Worm (Caenorhabditis elegans) whole organism, L1 larva: ENCODE results near the gene scl-14.

Source experiments
- C04F5.9 ChIP-seq: sonication (generic microtip); optimal IDR thresholded peaks from 2 replicates; lab custom pipeline; 2016; ENCODE audit warnings: missing genetic modification characterization, missing compliant biosample characterization
- C16A3.4 ChIP-seq: fragments of 150-350 bp; optimal IDR thresholded peaks from 2 replicates; lab custom pipeline; 2014; ENCODE audit warnings: missing biosample characterization, missing genetic modification characterization
- C34B4.2 ChIP-seq: sonication (generic microtip); optimal IDR thresholded peaks from 2 replicates; lab custom pipeline; 2017; ENCODE audit warnings: mild to moderate bottlenecking, missing genetic modification characterization, missing compliant biosample characterization
- F16B12.6 ChIP-seq: fragments of 150-350 bp; optimal IDR thresholded peaks from 2 replicates; lab custom pipeline; 2014; ENCODE audit warnings: missing biosample characterization, missing genetic modification characterization
- aly-2 ChIP-seq: fragments of 150-350 bp; optimal IDR thresholded peaks from 2 replicates; lab custom pipeline; 2014; ENCODE audit warnings: missing biosample characterization, missing genetic modification characterization
- blmp-1 ChIP-seq: fragments of 150-350 bp; optimal IDR thresholded peaks from 2 replicates; lab custom pipeline; 2014; ENCODE audit warnings: missing biosample characterization, missing genetic modification characterization
- ceh-63 ChIP-seq: fragments of 200-800 bp; sonication (Bioruptor generic); optimal IDR thresholded peaks from 2 replicates; lab custom pipeline; 2018; ENCODE audit warnings: mild to moderate bottlenecking, missing genetic modification characterization, missing compliant biosample characterization
- ceh-82 ChIP-seq, 3 experiments: fragments of 150-350 bp in 1 of 3; sonication (generic microtip) in 2 of 3; optimal IDR thresholded peaks; 2 replicates each; lab custom pipeline; 2014 to 2017; ENCODE audit warnings: missing biosample characterization in 3 of 3, missing genetic modification characterization in 3 of 3
- ceh-90 ChIP-seq: sonication (generic microtip); optimal IDR thresholded peaks from 2 replicates; lab custom pipeline; 2016; ENCODE audit warnings: missing genetic modification characterization, missing compliant biosample characterization
- ces-1 ChIP-seq: fragments of 150-350 bp; optimal IDR thresholded peaks from 2 replicates; lab custom pipeline; 2014; ENCODE audit warnings: missing biosample characterization, missing genetic modification reagents, missing genetic modification characterization
- dpl-1 ChIP-seq, 3 experiments: fragments of 150-350 bp in 2 of 3; sonication (generic microtip) in 1 of 3; optimal IDR thresholded peaks; 2 replicates each; lab custom pipeline; 2014 to 2017; ENCODE audit warnings: missing biosample characterization in 3 of 3, missing genetic modification characterization in 3 of 3, missing genetic modification reagents in 3 of 3
- efl-1 ChIP-seq, 4 experiments: fragments of 150-350 bp; optimal IDR thresholded peaks in 3 of 4; peaks in 1 of 4; 1 replicate in 1 of 4; 2 replicates in 3 of 4; lab custom pipeline; 2014; ENCODE audit warnings: missing biosample characterization in 2 of 4, missing genetic modification characterization in 2 of 4, missing genetic modification reagents in 2 of 4
- egl-27 ChIP-seq, 2 experiments: fragments of 150-350 bp in 1 of 2; sonication (generic microtip); optimal IDR thresholded peaks; 3 replicates each; lab custom pipeline; 2017 to 2018; ENCODE audit warnings: missing biosample characterization in 2 of 2, missing genetic modification characterization in 2 of 2, missing genetic modification reagents in 2 of 2
- elt-2 ChIP-seq: sonication (generic microtip); optimal IDR thresholded peaks from 2 replicates; lab custom pipeline; 2016; ENCODE audit warnings: missing genetic modification characterization, mild to moderate bottlenecking, inconsistent platforms, missing compliant biosample characterization, missing genetic modification reagents
- fkh-10 ChIP-seq: sonication (generic microtip); optimal IDR thresholded peaks from 2 replicates; lab custom pipeline; 2017; ENCODE audit warnings: missing biosample characterization, missing genetic modification reagents, missing genetic modification characterization
- grh-1 ChIP-seq: fragments of 200-800 bp; sonication (Bioruptor generic); IDR thresholded peaks from 2 replicates; pipeline ENCODE4 v1.3.6; 2022; ENCODE audit warnings: missing genetic modification reagents, missing genetic modification characterization, missing compliant biosample characterization
- hlh-4 ChIP-seq: sonication (generic microtip); optimal IDR thresholded peaks from 2 replicates; lab custom pipeline; 2016; ENCODE audit warnings: mild to moderate bottlenecking, missing genetic modification characterization, missing compliant biosample characterization
- hpl-2 ChIP-seq: fragments of 150-350 bp; optimal IDR thresholded peaks from 2 replicates; lab custom pipeline; 2014; ENCODE audit warnings: missing biosample characterization, missing genetic modification reagents, missing genetic modification characterization
- isw-1 ChIP-seq: fragments of 200-800 bp; sonication (Bioruptor generic); IDR thresholded peaks from 2 replicates; pipeline ENCODE4 v1.3.6; 2022; ENCODE audit warnings: missing genetic modification characterization, missing compliant biosample characterization
- lin-13 ChIP-seq: fragments of 150-350 bp; optimal IDR thresholded peaks from 2 replicates; lab custom pipeline; 2014; ENCODE audit warnings: missing biosample characterization, missing genetic modification reagents, missing genetic modification characterization
- lin-35 ChIP-seq, 2 experiments: fragments of 150-350 bp; optimal IDR thresholded peaks; 2 replicates each; lab custom pipeline; 2014; ENCODE audit warnings: missing biosample characterization in 2 of 2, missing genetic modification characterization in 2 of 2, missing genetic modification reagents in 2 of 2
- lsy-2 ChIP-seq, 2 experiments: fragments of 150-350 bp; optimal IDR thresholded peaks; 2 replicates each; lab custom pipeline; 2014; ENCODE audit warnings: missing biosample characterization in 2 of 2, missing genetic modification characterization in 2 of 2
- mab-9 ChIP-seq: fragments of 200-800 bp; sonication (Bioruptor generic); IDR thresholded peaks from 2 replicates; pipeline ENCODE4 v1.3.6; 2022; ENCODE audit warnings: missing genetic modification reagents, missing genetic modification characterization, missing compliant biosample characterization
- mdl-1 ChIP-seq, 2 experiments: fragments of 150-350 bp; optimal IDR thresholded peaks; 2 replicates each; lab custom pipeline; 2014 to 2017; ENCODE audit warnings: missing biosample characterization in 2 of 2, missing genetic modification characterization in 2 of 2, inconsistent platforms in 1 of 2
- mef-2 ChIP-seq: fragments of 150-350 bp; optimal IDR thresholded peaks from 2 replicates; lab custom pipeline; 2014; ENCODE audit warnings: missing biosample characterization, missing genetic modification characterization
- nhr-11 ChIP-seq: fragments of 150-350 bp; optimal IDR thresholded peaks from 2 replicates; lab custom pipeline; 2014; ENCODE audit warnings: missing biosample characterization, missing genetic modification characterization
- nhr-71 ChIP-seq: sonication (generic microtip); optimal IDR thresholded peaks from 2 replicates; lab custom pipeline; 2016; ENCODE audit warnings: mild to moderate bottlenecking, missing genetic modification characterization, moderate library complexity, missing compliant biosample characterization
- nhr-76 ChIP-seq: sonication (generic microtip); optimal IDR thresholded peaks from 2 replicates; lab custom pipeline; 2017; ENCODE audit warnings: missing biosample characterization, missing genetic modification characterization
- nhr-77 ChIP-seq: fragments of 150-350 bp; optimal IDR thresholded peaks from 2 replicates; lab custom pipeline; 2014; ENCODE audit warnings: missing biosample characterization, missing genetic modification characterization
- nhr-85 ChIP-seq: sonication (generic microtip); peaks from one replicate; lab custom pipeline; 2016; ENCODE audit warnings: missing genetic modification characterization, inconsistent platforms, missing compliant biosample characterization
- pag-3 ChIP-seq: sonication (generic microtip); optimal IDR thresholded peaks from 2 replicates; lab custom pipeline; 2017; ENCODE audit warnings: missing genetic modification characterization, mild to moderate bottlenecking, missing compliant biosample characterization, antibody characterized with exemption, borderline replicate concordance; ENCODE audit not compliant: insufficient read depth
- pqm-1 ChIP-seq: sonication (generic microtip); optimal IDR thresholded peaks from 3 replicates; lab custom pipeline; 2017; ENCODE audit warnings: missing biosample characterization, missing genetic modification characterization
- skn-1 ChIP-seq: fragments of 150-350 bp; optimal IDR thresholded peaks from 2 replicates; lab custom pipeline; 2014; ENCODE audit warnings: missing biosample characterization, missing genetic modification characterization
- snu-23 ChIP-seq: sonication (generic microtip); optimal IDR thresholded peaks from 2 replicates; lab custom pipeline; 2016; ENCODE audit warnings: missing genetic modification characterization, missing compliant biosample characterization
- sox-4 ChIP-seq: sonication (generic microtip); optimal IDR thresholded peaks from 2 replicates; lab custom pipeline; 2016; ENCODE audit warnings: missing genetic modification characterization, missing compliant biosample characterization
- unc-30 ChIP-seq: sonication (generic microtip); optimal IDR thresholded peaks from 2 replicates; lab custom pipeline; 2017; ENCODE audit warnings: missing biosample characterization, missing genetic modification characterization
- unc-62 ChIP-seq: fragments of 150-350 bp; optimal IDR thresholded peaks from 2 replicates; lab custom pipeline; 2014; ENCODE audit warnings: missing biosample characterization, missing genetic modification reagents, missing genetic modification characterization
- vab-15 ChIP-seq: sonication (generic microtip); optimal IDR thresholded peaks from 2 replicates; lab custom pipeline; 2017; ENCODE audit warnings: missing genotype, mild to moderate bottlenecking, missing genetic modification characterization, missing compliant biosample characterization

scl-14 gene

DNA sequence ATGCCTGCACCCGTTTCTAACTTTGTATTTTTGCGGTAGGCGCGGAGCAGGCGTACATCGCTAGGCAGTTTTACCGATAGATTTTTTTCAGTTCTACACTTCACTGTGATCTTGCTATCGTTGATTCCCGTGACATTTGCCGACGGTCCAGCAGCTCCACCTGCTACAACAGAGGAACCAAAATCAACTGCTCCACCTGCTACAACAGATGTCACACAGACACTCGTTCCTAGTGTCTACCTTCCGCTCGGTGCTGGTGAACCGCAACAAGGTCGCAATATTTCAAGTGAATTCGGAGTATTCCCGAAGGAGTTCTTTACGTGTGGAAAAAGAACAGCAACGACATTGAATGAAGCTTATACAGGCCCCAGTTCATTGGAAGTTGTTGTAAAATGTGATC is 24.8 kb downstream of the scl-14 start:
- TF ChIP-seq isw-1 (GFP tag; lab: Robert Waterston, UW), result no peak
- TF ChIP-seq lin-35 (GFP tag; optimal IDR thresholded peaks at IDR 0.05; lab: Kevin White, UChicago), result no peak
- TF ChIP-seq skn-1 (tag; lab: Kevin White, UChicago), result no peak
- TF ChIP-seq nhr-77 (tag; lab: Kevin White, UChicago), result no peak
- TF ChIP-seq efl-1 (optimal IDR thresholded peaks at IDR 0.05; lab: Kevin White, UChicago), result no peak
- peak in 1 of 2 experiments; percentile 65 for TF ChIP-seq efl-1 (GFP tag; optimal IDR thresholded peaks at IDR 0.05 in 1 of 2; lab: Kevin White, UChicago)
- no peak for TF ChIP-seq aly-2 (tag; lab: Kevin White, UChicago)

DNA sequence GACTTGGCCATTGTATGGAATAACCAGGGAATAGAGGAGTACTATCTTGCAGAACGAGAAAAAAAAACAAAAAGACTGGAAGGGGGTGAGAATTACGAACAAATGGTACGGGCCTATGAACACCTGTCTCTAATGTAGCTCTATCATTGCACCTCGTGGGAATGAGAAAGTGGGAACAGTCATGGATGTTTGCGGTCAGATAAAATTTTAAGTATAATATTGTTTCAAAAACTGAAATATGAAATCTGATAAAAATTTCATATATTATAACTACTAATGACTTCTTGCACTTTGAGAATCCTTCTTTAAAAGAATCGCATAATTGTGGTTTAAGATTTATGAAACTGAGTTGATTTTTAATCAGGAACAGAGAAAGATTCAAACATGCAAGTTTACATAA is 28.0 kb downstream of the scl-14 start, which contains the start of gene F58D2.5:
F58D2.5 (minus strand) TSS at position 101 of the 400 bp plus-strand sequence.
- TF ChIP-seq egl-27 (tag; optimal IDR thresholded peaks at IDR 0.05; lab: Kevin White, UChicago) (no peak), unc-30 (no peak), lin-35 (GFP tag; optimal IDR thresholded peaks at IDR 0.05; lab: Kevin White, UChicago) (no peak), hlh-4 (tag; lab: Kevin White, UChicago) (no peak), sox-4 (tag; lab: Kevin White, UChicago) (no peak)
- TF ChIP-seq, all 84 proteins: peak for 0

DNA sequence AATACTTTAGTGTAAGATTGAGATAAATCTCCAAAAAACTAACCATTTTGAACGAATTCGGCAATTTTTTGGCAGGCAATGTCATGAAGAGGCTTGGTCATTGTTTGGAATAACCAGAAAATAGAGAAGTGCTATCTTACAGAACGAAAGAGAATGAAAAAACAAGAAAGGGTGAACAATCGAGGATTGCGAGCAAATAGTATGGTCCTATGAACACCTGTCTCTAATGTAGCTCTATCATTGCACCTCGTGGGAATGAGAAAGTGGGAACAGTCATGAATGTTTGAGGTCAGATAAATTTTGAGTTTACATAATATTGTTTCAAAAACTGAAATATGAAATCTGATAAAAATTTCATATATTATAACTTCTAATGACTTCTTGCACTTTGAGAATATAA is 32.0 kb downstream of the scl-14 start, which contains the start of gene C48D1.1:
C48D1.1 (minus strand) TSS at position 101 of the 400 bp plus-strand sequence.
- no peak for TF ChIP-seq ceh-63 (GFP tag; lab: Kevin White, UChicago)
- TF ChIP-seq ceh-90 (tag; lab: Kevin White, UChicago), result no peak
- TF ChIP-seq unc-62 (GFP tag; lab: Kevin White, UChicago), result no peak
- TF ChIP-seq blmp-1 (tag; lab: Kevin White, UChicago), result no peak
- TF ChIP-seq pqm-1, result no peak
- no peak for TF ChIP-seq unc-30

DNA sequence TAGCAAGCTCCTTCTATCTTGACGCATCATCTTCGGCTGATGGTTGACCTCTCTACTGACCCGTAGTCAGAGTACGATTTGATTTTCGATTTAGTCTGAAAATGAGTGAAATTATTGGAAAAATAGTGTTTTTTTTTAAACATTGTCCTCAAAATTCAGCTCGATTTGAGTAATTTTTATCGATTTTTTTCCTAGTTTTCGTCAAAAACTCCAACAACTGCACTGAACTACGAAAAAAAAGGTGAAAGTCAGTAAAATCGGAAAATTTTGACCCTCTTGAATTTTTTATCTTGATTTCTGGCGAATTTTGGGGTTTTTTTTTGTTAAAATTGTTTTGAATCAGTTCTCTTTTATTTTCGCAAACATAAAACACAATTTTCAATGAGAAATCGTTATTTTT is 38.8 kb downstream of the scl-14 start, which contains the start of gene ced-3:
ced-3 (minus strand) TSS at position 101 of the 400 bp plus-strand sequence.
- TF ChIP-seq hpl-2 (no peak), efl-1 (optimal IDR thresholded peaks at IDR 0.05; lab: Kevin White, UChicago) (no peak), efl-1 (GFP tag; optimal IDR thresholded peaks at IDR 0.05 in 1 of 2; lab: Kevin White, UChicago) (peak in 1 of 2 experiments; percentile 22)

DNA sequence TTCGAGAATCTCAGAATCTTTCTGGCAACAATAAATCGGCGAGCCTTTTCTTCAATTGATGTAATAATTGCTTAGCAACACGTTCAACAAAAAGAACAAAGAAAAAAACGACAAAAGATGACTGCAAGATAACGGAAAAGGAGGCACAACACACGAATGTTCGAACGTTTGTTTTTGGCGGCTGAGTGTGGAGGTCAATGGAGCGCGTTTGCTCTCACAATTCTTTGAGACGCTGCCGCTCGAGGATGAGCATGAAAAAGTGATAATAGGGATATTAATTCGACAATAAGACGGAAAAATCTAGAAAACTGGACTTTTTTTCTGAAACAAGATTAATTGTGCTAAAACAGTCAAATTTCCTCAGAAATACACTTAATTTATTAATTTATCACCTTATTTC is 40.6 kb downstream of the scl-14 start:
- peak in 1 of 2 experiments; percentile 65 for TF ChIP-seq lsy-2 (tag; optimal IDR thresholded peaks at IDR 0.05; lab: Kevin White, UChicago)
- peak; percentile 28 for TF ChIP-seq snu-23 (GFP tag; lab: Kevin White, UChicago)
- peak in 1 of 3 experiments; percentile 21 for TF ChIP-seq ceh-82 (tag; optimal IDR thresholded peaks at IDR 0.05; lab: Kevin White, UChicago)
- TF ChIP-seq dpl-1 (GFP tag; optimal IDR thresholded peaks at IDR 0.05; lab: Kevin White, UChicago), result peak; percentile 68 to 84 (median 77)
- TF ChIP-seq pag-3, result no peak
- TF ChIP-seq efl-1 (optimal IDR thresholded peaks at IDR 0.05; lab: Kevin White, UChicago), result peak; percentile 78 to 82
- peak; percentile 82 to 98 for TF ChIP-seq efl-1 (GFP tag; optimal IDR thresholded peaks at IDR 0.05 in 1 of 2; lab: Kevin White, UChicago)
- TF ChIP-seq C16A3.4 (tag; lab: Kevin White, UChicago), result no peak
- peak; percentile 65 to 90 for TF ChIP-seq lin-35 (GFP tag; optimal IDR thresholded peaks at IDR 0.05; lab: Kevin White, UChicago)
- peak; percentile 7 for TF ChIP-seq F16B12.6 (tag; lab: Kevin White, UChicago)
- TF ChIP-seq C34B4.2 (tag; lab: Kevin White, UChicago), result no peak

DNA sequence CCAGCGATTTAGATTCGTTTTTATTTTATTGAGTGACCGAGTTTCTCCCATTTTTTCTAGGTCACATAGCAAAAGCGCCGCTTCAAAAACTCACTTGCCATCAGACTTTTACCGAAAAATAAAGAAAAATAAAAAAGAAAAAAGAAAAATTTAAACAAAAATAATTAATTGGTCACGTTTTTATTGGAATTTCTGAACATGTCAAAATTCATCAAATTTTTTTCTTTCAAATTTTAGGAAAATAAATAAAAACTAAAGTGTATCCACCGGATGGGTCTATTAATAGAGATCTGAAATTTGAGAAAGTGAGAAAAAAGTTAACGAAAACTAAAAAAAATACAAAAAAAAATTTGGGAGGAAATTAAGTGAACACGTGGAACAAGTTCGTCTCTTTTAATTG is 44.3 kb downstream of the scl-14 start, which contains the start of gene C48D1.9:
C48D1.9 (minus strand) TSS at position 101 of the 400 bp plus-strand sequence.
- TF ChIP-seq mab-9 (GFP tag; lab: Robert Waterston, UW), result no peak
- TF ChIP-seq nhr-85 (tag; lab: Kevin White, UChicago), result no peak
- TF ChIP-seq grh-1 (GFP tag; lab: Robert Waterston, UW), result no peak
- no peak for TF ChIP-seq nhr-71 (tag; lab: Kevin White, UChicago)
- no peak for TF ChIP-seq ceh-82 (tag; optimal IDR thresholded peaks at IDR 0.05; lab: Kevin White, UChicago)
- no peak for TF ChIP-seq vab-15 (tag; lab: Kevin White, UChicago)
- TF ChIP-seq mdl-1 (tag; optimal IDR thresholded peaks at IDR 0.05; lab: Kevin White, UChicago), result no peak
- no peak for TF ChIP-seq egl-27 (tag; optimal IDR thresholded peaks at IDR 0.05; lab: Kevin White, UChicago)
- TF ChIP-seq elt-2, result no peak
- TF ChIP-seq lin-13, result no peak
- TF ChIP-seq C04F5.9 (tag; lab: Kevin White, UChicago), result no peak
- no peak for TF ChIP-seq mef-2 (tag; lab: Kevin White, UChicago)
- TF ChIP-seq nhr-76 (tag; lab: Kevin White, UChicago), result no peak
- TF ChIP-seq ces-1, result no peak
- no peak for TF ChIP-seq nhr-11 (tag; lab: Kevin White, UChicago)
- no peak for TF ChIP-seq fkh-10 (GFP tag; lab: Kevin White, UChicago)
